Worm (Caenorhabditis elegans) whole organism, early embryonic: ENCODE measurements around the gene C08B6.3.

Experiments
- F13C5.2 ChIP-seq: sonication (generic microtip); optimal IDR thresholded peaks from 2 replicates; lab custom pipeline; 2017; ENCODE audit warnings: mild to moderate bottlenecking, missing genetic modification characterization, inconsistent platforms, missing compliant biosample characterization
- aly-1 ChIP-seq: sonication (generic microtip); optimal IDR thresholded peaks from 2 replicates; lab custom pipeline; 2016; ENCODE audit warnings: missing genetic modification characterization, missing compliant biosample characterization
- ama-1 ChIP-seq: fragments of 150-350 bp; optimal IDR thresholded peaks from 2 replicates; lab custom pipeline; 2014
- ceh-13 ChIP-seq: fragments of 200-800 bp; sonication (Bioruptor generic); optimal IDR thresholded peaks from 2 replicates; lab custom pipeline; 2018; ENCODE audit warnings: mild to moderate bottlenecking, missing genetic modification characterization, missing compliant biosample characterization
- ceh-36 ChIP-seq: sonication (generic microtip); optimal IDR thresholded peaks from 2 replicates; lab custom pipeline; 2016; ENCODE audit warnings: missing genetic modification characterization, inconsistent platforms, missing compliant biosample characterization
- ets-7 ChIP-seq: sonication (generic microtip); optimal IDR thresholded peaks from 2 replicates; lab custom pipeline; 2016; ENCODE audit warnings: missing genotype, missing genetic modification characterization, missing compliant biosample characterization
- flt-1 ChIP-seq: fragments of 200-800 bp; sonication (Bioruptor generic); IDR thresholded peaks from 2 replicates; pipeline ENCODE4 v1.3.6; 2022; ENCODE audit warnings: missing genetic modification characterization, missing compliant biosample characterization
- hmbx-1 ChIP-seq: sonication (generic microtip); optimal IDR thresholded peaks from 2 replicates; lab custom pipeline; 2016; ENCODE audit warnings: mild to moderate bottlenecking, missing genetic modification characterization, missing compliant biosample characterization
- hnd-1 ChIP-seq: sonication (generic microtip); optimal IDR thresholded peaks from 2 replicates; lab custom pipeline; 2016; ENCODE audit warnings: missing genetic modification characterization, missing compliant biosample characterization
- tbx-11 ChIP-seq: fragments of 200-800 bp; sonication (Bioruptor generic); IDR thresholded peaks from 2 replicates; pipeline ENCODE4 v1.3.6; 2022; ENCODE audit warnings: missing genetic modification characterization, missing compliant biosample characterization
- tbx-37 ChIP-seq: fragments of 200-800 bp; sonication (Bioruptor generic); conservative IDR thresholded peaks from 2 replicates; pipeline ENCODE4 v1.3.6; 2022; ENCODE audit warnings: missing genetic modification reagents, missing genetic modification characterization, missing compliant biosample characterization
- tra-4 ChIP-seq: sonication (generic microtip); optimal IDR thresholded peaks from 2 replicates; lab custom pipeline; 2017; ENCODE audit warnings: missing genetic modification characterization, missing compliant biosample characterization

- TF ChIP-seq flt-1 (no peak), ama-1 (lab: Kevin White, UChicago) (no peak), ceh-36 (no peak), tra-4 (tag; lab: Kevin White, UChicago) (no peak), aly-1 (tag; lab: Kevin White, UChicago) (no peak), tbx-37 (GFP tag; lab: Robert Waterston, UW) (no peak), ets-7 (no peak), hnd-1 (no peak), tbx-11 (no peak), ceh-13 (no peak), hmbx-1 (tag; lab: Kevin White, UChicago) (no peak), F13C5.2 (tag; lab: Kevin White, UChicago) (no peak)
Measured at ce11 chrV:10105412-10105811, 6.7 kb downstream of the C08B6.3 start, which contains the start of gene C08B6.2.
